Fruit fly (Drosophila melanogaster) whole organism, embryonic: ENCODE data around the gene CG34282.
A peak's percentile ranks its signal among the peaks of the same experiment; 100 is the strongest.

Source experiments
- Aef1 ChIP-seq: fragments of 200-800 bp; sonication (Bioruptor generic); IDR thresholded peaks from 3 replicates; pipeline ENCODE4 v1.3.6; 2022; ENCODE audit warnings: missing biosample characterization, missing genetic modification characterization
- CG11247 ChIP-seq: fragments of 200-800 bp; sonication (Bioruptor generic); IDR thresholded peaks from 2 replicates; pipeline ENCODE4 v1.3.6; 2022; ENCODE audit warnings: missing biosample characterization, missing genetic modification characterization
- CG12391 ChIP-seq: fragments of 200-800 bp; sonication (Bioruptor generic); optimal IDR thresholded peaks from 3 replicates; lab custom pipeline; 2018; ENCODE audit warnings: missing biosample characterization, mild to moderate bottlenecking, missing genetic modification characterization, moderate library complexity
- CG14860 ChIP-seq: fragments of 200-800 bp; sonication (Bioruptor generic); IDR thresholded peaks from 3 replicates; pipeline ENCODE4 v1.3.6; 2022; ENCODE audit warnings: missing biosample characterization, missing genetic modification characterization; ENCODE audit not compliant: partially characterized antibody
- CG16863 ChIP-seq: fragments of 200-800 bp; sonication (Bioruptor generic); optimal IDR thresholded peaks from 3 replicates; lab custom pipeline; 2016; ENCODE audit warnings: missing biosample characterization, missing genetic modification characterization
- CG1832 ChIP-seq: fragments of 200-800 bp; sonication (Bioruptor generic); optimal IDR thresholded peaks from 2 replicates; lab custom pipeline; 2017; ENCODE audit warnings: missing biosample characterization, mild to moderate bottlenecking, missing genetic modification characterization, inconsistent platforms
- CG2120 ChIP-seq: fragments of 200-800 bp; sonication (Bioruptor generic); optimal IDR thresholded peaks from 3 replicates; lab custom pipeline; 2016; ENCODE audit warnings: missing biosample characterization, missing genetic modification characterization
- CG2129 ChIP-seq: fragments of 200-800 bp; sonication (Bioruptor generic); IDR thresholded peaks from 2 replicates; pipeline ENCODE4 v1.3.6; 2022; ENCODE audit warnings: missing biosample characterization, missing genetic modification characterization; ENCODE audit not compliant: partially characterized antibody
- CG30403 ChIP-seq: fragments of 200-800 bp; sonication (Bioruptor generic); optimal IDR thresholded peaks from 3 replicates; lab custom pipeline; 2016; ENCODE audit warnings: missing biosample characterization, missing genetic modification characterization
- CG33557 ChIP-seq: fragments of 200-800 bp; sonication (Bioruptor generic); optimal IDR thresholded peaks from 2 replicates; lab custom pipeline; 2019; ENCODE audit warnings: missing biosample characterization, mild to moderate bottlenecking, missing genetic modification characterization, moderate library complexity
- CG4854 ChIP-seq: fragments of 200-800 bp; sonication (Bioruptor generic); optimal IDR thresholded peaks from 2 replicates; lab custom pipeline; 2016; ENCODE audit warnings: missing biosample characterization, missing genetic modification characterization, inconsistent platforms
- CG6175 ChIP-seq: fragments of 200-800 bp; sonication (Bioruptor generic); IDR thresholded peaks from 3 replicates; pipeline ENCODE4 v1.3.6; 2022; ENCODE audit warnings: missing biosample characterization, missing genetic modification characterization
- CG6813 ChIP-seq: fragments of 200-800 bp; sonication (Bioruptor generic); optimal IDR thresholded peaks from 2 replicates; lab custom pipeline; 2017; ENCODE audit warnings: missing biosample characterization, missing genetic modification characterization, mild to moderate bottlenecking, moderate library complexity, missing genetic modification reagents
- CG7556 ChIP-seq: fragments of 200-800 bp; sonication (Bioruptor generic); optimal IDR thresholded peaks from 2 replicates; lab custom pipeline; 2017; ENCODE audit warnings: missing biosample characterization, mild to moderate bottlenecking, missing genetic modification characterization
- CG7928 ChIP-seq: fragments of 200-800 bp; sonication (Bioruptor generic); optimal IDR thresholded peaks from 2 replicates; lab custom pipeline; 2017; ENCODE audit warnings: missing biosample characterization, mild to moderate bottlenecking, missing genetic modification characterization
- CG8359 ChIP-seq: fragments of 200-800 bp; sonication (Bioruptor generic); optimal IDR thresholded peaks from 2 replicates; lab custom pipeline; 2017; ENCODE audit warnings: missing biosample characterization, mild to moderate bottlenecking, missing genetic modification characterization, borderline replicate concordance
- CG9437 ChIP-seq: fragments of 200-800 bp; sonication (Bioruptor generic); optimal IDR thresholded peaks from 2 replicates; lab custom pipeline; 2018; ENCODE audit warnings: missing biosample characterization, mild to moderate bottlenecking, missing genetic modification characterization
- CG9797 ChIP-seq: fragments of 200-800 bp; sonication (Bioruptor generic); optimal IDR thresholded peaks from 3 replicates; lab custom pipeline; 2018; ENCODE audit warnings: missing biosample characterization, mild to moderate bottlenecking, missing genetic modification characterization
- Drgx ChIP-seq: fragments of 200-800 bp; sonication (Bioruptor generic); IDR thresholded peaks from 2 replicates; pipeline ENCODE4 v1.3.6; 2022; ENCODE audit warnings: missing biosample characterization, missing genetic modification characterization
- Gsc ChIP-seq: fragments of 200-800 bp; sonication (Bioruptor generic); IDR thresholded peaks from 2 replicates; pipeline ENCODE4 v1.3.6; 2022; ENCODE audit warnings: missing biosample characterization, missing genetic modification characterization
- Gug ChIP-seq: fragments of 200-800 bp; sonication (Bioruptor generic); IDR thresholded peaks from 4 replicates; pipeline ENCODE4 v1.3.6; 2022; ENCODE audit warnings: missing biosample characterization, missing genetic modification characterization
- HmgD ChIP-seq: fragments of 200-800 bp; sonication (Bioruptor generic); optimal IDR thresholded peaks from 3 replicates; lab custom pipeline; 2016; ENCODE audit warnings: missing biosample characterization, missing genetic modification characterization
- HmgZ ChIP-seq: fragments of 200-800 bp; sonication (Bioruptor generic); optimal IDR thresholded peaks from 2 replicates; lab custom pipeline; 2018; ENCODE audit warnings: missing biosample characterization, mild to moderate bottlenecking, missing genetic modification characterization
- Kr ChIP-seq: fragments of 200-800 bp; sonication (Bioruptor generic); optimal IDR thresholded peaks from 2 replicates; lab custom pipeline; 2017; ENCODE audit warnings: missing biosample characterization, mild to moderate bottlenecking, missing genetic modification characterization
- NK7.1 ChIP-seq: fragments of 200-800 bp; sonication (Bioruptor generic); optimal IDR thresholded peaks from 3 replicates; lab custom pipeline; 2016; ENCODE audit warnings: missing biosample characterization, missing genetic modification characterization
- Scr ChIP-seq: fragments of 200-800 bp; sonication (Bioruptor generic); IDR thresholded peaks from 2 replicates; pipeline ENCODE4 v1.3.6; 2022; ENCODE audit warnings: missing biosample characterization, missing genetic modification characterization; ENCODE audit not compliant: partially characterized antibody
- TFAM ChIP-seq: fragments of 200-800 bp; sonication (Bioruptor generic); optimal IDR thresholded peaks from 2 replicates; lab custom pipeline; 2017; ENCODE audit warnings: missing biosample characterization, missing genetic modification characterization, inconsistent platforms
- az2 ChIP-seq: fragments of 200-800 bp; sonication (Bioruptor generic); optimal IDR thresholded peaks from 3 replicates; lab custom pipeline; 2016; ENCODE audit warnings: missing biosample characterization, missing genetic modification characterization
- bowl ChIP-seq: fragments of 200-800 bp; sonication (Bioruptor generic); IDR thresholded peaks from 2 replicates; pipeline ENCODE4 v1.3.6; 2022; ENCODE audit warnings: missing biosample characterization, missing genetic modification characterization
- btn ChIP-seq: fragments of 200-800 bp; sonication (Bioruptor generic); optimal IDR thresholded peaks from 2 replicates; lab custom pipeline; 2016; ENCODE audit warnings: missing biosample characterization, missing genetic modification characterization
- danr ChIP-seq: fragments of 200-800 bp; sonication (Bioruptor generic); IDR thresholded peaks from 2 replicates; pipeline ENCODE4 v1.3.6; 2022; ENCODE audit warnings: missing biosample characterization, missing genetic modification characterization
- dpn ChIP-seq, 2 experiments: fragments of 200-800 bp; sonication (Bioruptor generic); optimal IDR thresholded peaks; 3 replicates each; lab custom pipeline; 2016; ENCODE audit warnings: missing biosample characterization in 2 of 2, missing genetic modification characterization in 2 of 2
- en ChIP-seq: fragments of 200-800 bp; sonication (Bioruptor generic); optimal IDR thresholded peaks from 2 replicates; lab custom pipeline; 2016; ENCODE audit warnings: missing biosample characterization, missing genetic modification characterization
- eyg ChIP-seq: fragments of 200-800 bp; sonication (Bioruptor generic); optimal IDR thresholded peaks from 3 replicates; lab custom pipeline; 2016; ENCODE audit warnings: missing biosample characterization, missing genetic modification characterization
- ftz-f1 ChIP-seq: fragments of 200-800 bp; sonication (Bioruptor generic); optimal IDR thresholded peaks from 2 replicates; lab custom pipeline; 2016; ENCODE audit warnings: missing biosample characterization, missing genetic modification characterization
- gro ChIP-seq: fragments of 200-800 bp; sonication (Bioruptor generic); optimal IDR thresholded peaks from 2 replicates; lab custom pipeline; 2016; ENCODE audit warnings: missing biosample characterization, missing genetic modification characterization
- hb ChIP-seq: fragments of 200-800 bp; sonication (Bioruptor generic); IDR thresholded peaks from 3 replicates; pipeline ENCODE4 v1.3.6; 2022; ENCODE audit warnings: missing biosample characterization, missing genetic modification characterization; ENCODE audit not compliant: partially characterized antibody
- jigr1 ChIP-seq: fragments of 200-800 bp; sonication (Bioruptor generic); IDR thresholded peaks from 3 replicates; pipeline ENCODE4 v1.3.6; 2022; ENCODE audit warnings: missing biosample characterization, missing genetic modification characterization
- kah ChIP-seq: fragments of 200-800 bp; sonication (Bioruptor generic); optimal IDR thresholded peaks from 2 replicates; lab custom pipeline; 2018; ENCODE audit warnings: missing biosample characterization, mild to moderate bottlenecking, missing genetic modification characterization
- klu ChIP-seq: fragments of 200-800 bp; sonication (Bioruptor generic); IDR thresholded peaks from 2 replicates; pipeline ENCODE4 v1.3.6; 2022; ENCODE audit warnings: missing biosample characterization, missing genetic modification characterization
- lov ChIP-seq, 2 experiments: fragments of 200-800 bp in 1 of 2; fragments of >200 bp in 1 of 2; sonication (Bioruptor generic) in 1 of 2; IDR thresholded peaks in 1 of 2; optimal IDR thresholded peaks in 1 of 2; 2 replicates in 1 of 2; 3 replicates in 1 of 2; pipeline versions ENCODE4 v1.3.6 to Lab custom; 2017 to 2022; ENCODE audit warnings: missing biosample characterization in 1 of 2, missing genetic modification characterization in 1 of 2
- mam ChIP-seq: fragments of 200-800 bp; sonication (Bioruptor generic); optimal IDR thresholded peaks from 3 replicates; lab custom pipeline; 2016; ENCODE audit warnings: missing biosample characterization, missing genetic modification characterization
- nom ChIP-seq: fragments of 200-800 bp; sonication (Bioruptor generic); optimal IDR thresholded peaks from 2 replicates; lab custom pipeline; 2017; ENCODE audit warnings: missing biosample characterization, missing genetic modification characterization, mild to moderate bottlenecking, moderate library complexity, missing genetic modification reagents
- odd ChIP-seq: fragments of 200-800 bp; sonication (Bioruptor generic); optimal IDR thresholded peaks from 2 replicates; lab custom pipeline; 2017; ENCODE audit warnings: missing biosample characterization, mild to moderate bottlenecking, missing genetic modification characterization
- peb ChIP-seq: fragments of 200-800 bp; sonication (Bioruptor generic); IDR thresholded peaks from 2 replicates; pipeline ENCODE4 v1.3.6; 2022; ENCODE audit warnings: missing biosample characterization, missing genetic modification characterization
- pfk ChIP-seq: fragments of 200-800 bp; sonication (Bioruptor generic); optimal IDR thresholded peaks from 2 replicates; lab custom pipeline; 2018; ENCODE audit warnings: missing biosample characterization, mild to moderate bottlenecking, missing genetic modification characterization, moderate library complexity
- salm ChIP-seq: fragments of 200-800 bp; sonication (Bioruptor generic); optimal IDR thresholded peaks from 2 replicates; lab custom pipeline; 2018; ENCODE audit warnings: missing biosample characterization, mild to moderate bottlenecking, missing genetic modification characterization
- shn ChIP-seq: fragments of 200-800 bp; sonication (Bioruptor generic); optimal IDR thresholded peaks from 3 replicates; lab custom pipeline; 2016; ENCODE audit warnings: missing biosample characterization, missing genetic modification characterization
- sug ChIP-seq: fragments of 200-800 bp; optimal IDR thresholded peaks from 2 replicates; lab custom pipeline; 2019; ENCODE audit warnings: missing biosample characterization, mild to moderate bottlenecking, missing genetic modification characterization, moderate library complexity
- twi ChIP-seq: fragments of 200-800 bp; optimal IDR thresholded peaks from 2 replicates; lab custom pipeline; 2019; ENCODE audit warnings: missing biosample characterization, mild to moderate bottlenecking, missing genetic modification characterization, moderate library complexity
- zen2 ChIP-seq: fragments of 200-800 bp; sonication (Bioruptor generic); IDR thresholded peaks from 3 replicates; pipeline ENCODE4 v1.3.6; 2022; ENCODE audit warnings: missing biosample characterization, missing genetic modification characterization; ENCODE audit not compliant: partially characterized antibody

The CG34282 gene

DNA sequence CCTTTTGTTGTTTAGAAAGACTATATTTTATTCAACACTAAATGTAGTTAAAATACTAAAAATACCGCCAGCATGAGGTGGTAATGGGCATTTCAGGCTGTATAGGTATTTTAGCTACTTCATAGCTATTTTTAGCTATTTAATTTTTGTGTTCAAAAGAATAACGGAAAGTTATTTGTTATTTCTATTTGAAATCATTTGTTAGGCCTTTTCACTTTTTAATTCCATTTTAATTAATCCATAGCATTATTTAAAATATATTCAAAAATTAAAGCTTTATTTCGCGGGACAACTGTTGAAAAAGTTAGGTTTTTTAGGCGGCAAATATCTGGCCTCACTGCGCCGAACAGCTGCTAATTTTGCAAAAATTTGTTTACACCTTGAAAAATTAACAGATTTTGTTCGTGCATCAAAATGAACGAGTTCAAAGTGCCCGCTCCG lies 17.5 kb upstream of the CG34282 start, which contains the start of the genes dind and CG7706 (continued):
- TF ChIP-seq zen2 (GFP tag; lab: Robert Waterston, UW), result no peak
- no peak for TF ChIP-seq HmgD (GFP tag; lab: Kevin White, UChicago)
- TF ChIP-seq CG8359, result no peak
- no peak for TF ChIP-seq dpn (GFP tag; optimal IDR thresholded peaks at IDR 0.05; lab: Kevin White, UChicago)
- peak; percentile 12 for TF ChIP-seq CG30403 (GFP tag; lab: Kevin White, UChicago)
- no peak for TF ChIP-seq twi (tag; lab: Kevin White, UChicago)
- TF ChIP-seq eyg (GFP tag; lab: Kevin White, UChicago), result no peak
- no peak for TF ChIP-seq CG1832 (GFP tag; lab: Kevin White, UChicago)
- TF ChIP-seq ftz-f1 (GFP tag; lab: Kevin White, UChicago), result peak; percentile 26
- no peak for TF ChIP-seq klu (GFP tag; lab: Robert Waterston, UW)
- TF ChIP-seq CG9797 (GFP tag; lab: Kevin White, UChicago), result peak; percentile 59
- TF ChIP-seq lov (optimal IDR thresholded peaks at IDR 0.05; lab: Kevin White, UChicago), result no peak
- no peak for TF ChIP-seq lov (GFP tag; IDR thresholded peaks at IDR 0.05; lab: Robert Waterston, UW)
- TF ChIP-seq Aef1 (GFP tag; lab: Robert Waterston, UW), result no peak
- TF ChIP-seq CG2129 (GFP tag; lab: Robert Waterston, UW), result no peak
- no peak for TF ChIP-seq CG16863 (GFP tag; lab: Kevin White, UChicago)
- no peak for TF ChIP-seq shn (GFP tag; lab: Kevin White, UChicago)
- no peak for TF ChIP-seq Drgx (GFP tag; lab: Robert Waterston, UW)
- no peak for TF ChIP-seq odd (GFP tag; lab: Kevin White, UChicago)
- TF ChIP-seq pfk (GFP tag; lab: Kevin White, UChicago), result no peak
- no peak for TF ChIP-seq Scr
- TF ChIP-seq jigr1, result no peak
- no peak for TF ChIP-seq CG4854
- no peak for TF ChIP-seq CG7928 (GFP tag; lab: Kevin White, UChicago)
- no peak for TF ChIP-seq NK7.1 (GFP tag; lab: Kevin White, UChicago)
- no peak for TF ChIP-seq mam
- no peak for TF ChIP-seq CG6813
- no peak for TF ChIP-seq gro (GFP tag; lab: Kevin White, UChicago)
- TF ChIP-seq kah (GFP tag; lab: Kevin White, UChicago), result no peak
- no peak for TF ChIP-seq hb
- no peak for TF ChIP-seq bowl (GFP tag; lab: Robert Waterston, UW)
- no peak for TF ChIP-seq Gug (GFP tag; lab: Robert Waterston, UW)
- no peak for TF ChIP-seq CG33557
- peak; percentile 7 for TF ChIP-seq CG9437
- TF ChIP-seq sug (tag; lab: Kevin White, UChicago), result no peak
- no peak for TF ChIP-seq CG11247
- TF ChIP-seq danr (GFP tag; lab: Robert Waterston, UW), result no peak
- no peak for TF ChIP-seq az2 (GFP tag; lab: Kevin White, UChicago)
- no peak for TF ChIP-seq btn (GFP tag; lab: Kevin White, UChicago)
- TF ChIP-seq CG6175 (GFP tag; lab: Robert Waterston, UW), result no peak
- no peak for TF ChIP-seq Kr (GFP tag; lab: Kevin White, UChicago)
- peak; percentile 33 for TF ChIP-seq CG2120 (GFP tag; lab: Kevin White, UChicago)
- no peak for TF ChIP-seq CG7556 (GFP tag; lab: Kevin White, UChicago)
- TF ChIP-seq nom (GFP tag; lab: Kevin White, UChicago), result no peak
- TF ChIP-seq Gsc (GFP tag; lab: Robert Waterston, UW), result no peak
- TF ChIP-seq CG12391 (tag; lab: Kevin White, UChicago), result peak; percentile 58
- no peak for TF ChIP-seq salm (tag; lab: Kevin White, UChicago)
- no peak for TF ChIP-seq en (GFP tag; lab: Kevin White, UChicago)
- TF ChIP-seq TFAM (GFP tag; lab: Kevin White, UChicago), result no peak
- no peak for TF ChIP-seq peb (GFP tag; lab: Robert Waterston, UW)
- no peak for TF ChIP-seq CG14860 (GFP tag; lab: Robert Waterston, UW)
- TF ChIP-seq HmgZ (tag; lab: Kevin White, UChicago), result peak; percentile 15
